Worm (Caenorhabditis elegans): Measurements from ENCODE around the gene C05C10.8.

DNA sequence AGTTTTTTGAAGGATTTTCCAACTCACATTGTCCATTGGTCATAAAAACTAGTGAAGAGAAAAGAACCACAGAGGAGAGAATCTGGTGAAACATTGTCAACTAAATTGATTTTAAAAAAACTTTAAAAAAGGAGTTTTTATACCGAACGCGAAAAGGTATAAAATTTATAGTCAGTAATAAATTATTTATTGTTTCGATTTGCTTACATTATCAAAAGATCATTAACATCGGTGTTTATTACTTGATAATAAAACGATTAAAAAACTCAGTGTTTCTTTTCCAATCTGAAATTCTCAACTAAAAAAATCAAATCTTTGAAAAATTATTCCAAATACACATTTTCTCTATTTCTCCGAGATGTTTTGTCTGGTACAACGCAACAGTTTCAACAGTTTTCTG is 1.6 kb downstream of the C05C10.8 start, which contains the start of gene F26C11.4:
- no peak for TF ChIP-seq ztf-26 (tag; optimal IDR thresholded peaks at IDR 0.05)
- TF ChIP-seq efl-1 (GFP tag; optimal IDR thresholded peaks at IDR 0.05), result no peak
- no peak for TF ChIP-seq pbrm-1 (GFP tag; IDR thresholded peaks at IDR 0.05)
- no peak for TF ChIP-seq madf-8 (GFP tag; conservative IDR thresholded peaks at IDR 0.05)
- TF ChIP-seq aptf-2 (GFP tag; conservative IDR thresholded peaks at IDR 0.05), result no peak
